Fruit fly (Drosophila melanogaster): ENCODE measurements around the gene Prp6.

Gene Prp6

dm6 chr3L:18946956-18947355, 41.8 kb downstream of the Prp6 start (continued):
- TF ChIP-seq CG17568 (GFP tag; optimal IDR thresholded peaks at IDR 0.05): no peak
- no peak for TF ChIP-seq CG2889 (GFP tag; IDR thresholded peaks at IDR 0.05)
- no peak for TF ChIP-seq CG8924 (tag; optimal IDR thresholded peaks at IDR 0.05)
- TF ChIP-seq CG7928 (GFP tag; optimal IDR thresholded peaks at IDR 0.05): no peak
- no peak for TF ChIP-seq gt (GFP tag; IDR thresholded peaks at IDR 0.05)
- TF ChIP-seq Myb (GFP tag; optimal IDR thresholded peaks at IDR 0.05): no peak
- TF ChIP-seq CG11723 (GFP tag; optimal IDR thresholded peaks at IDR 0.05): no peak
- peak; percentile 4 for TF ChIP-seq NfI (GFP tag; optimal IDR thresholded peaks at IDR 0.05)
- no peak for TF ChIP-seq CG34376 (GFP tag; optimal IDR thresholded peaks at IDR 0.05)
- TF ChIP-seq lab (GFP tag; optimal IDR thresholded peaks at IDR 0.05): peak; percentile 30
- 0 out of 3 replicates have a peak, but pooled peaks have one; percentile 41 for TF ChIP-seq CG11456 (GFP tag; IDR thresholded peaks at IDR 0.05)
- peak; percentile 0 for TF ChIP-seq Hsf (GFP tag; optimal IDR thresholded peaks at IDR 0.05)
- no peak for TF ChIP-seq Taf1 (GFP tag; IDR thresholded peaks at IDR 0.05)
- TF ChIP-seq bcd (GFP tag; optimal IDR thresholded peaks at IDR 0.05): peak; percentile 11
- TF ChIP-seq onecut (GFP tag; IDR thresholded peaks at IDR 0.05): peak; percentile 47
- 0 out of 2 replicates have a peak, but pooled peaks have one; percentile 28 for TF ChIP-seq stc (GFP tag; IDR thresholded peaks at IDR 0.05)
- TF ChIP-seq CG10654 (GFP tag; optimal IDR thresholded peaks at IDR 0.05): no peak
- no peak for TF ChIP-seq CG13624 (GFP tag; optimal IDR thresholded peaks at IDR 0.05)
- TF ChIP-seq psq (GFP tag; optimal IDR thresholded peaks at IDR 0.05): no peak
- TF ChIP-seq CG13123 (GFP tag; optimal IDR thresholded peaks at IDR 0.05): no peak
- no peak for TF ChIP-seq salm (tag; optimal IDR thresholded peaks at IDR 0.05)
- no peak for TF ChIP-seq CG6254 (GFP tag; optimal IDR thresholded peaks at IDR 0.05)
- no peak for TF ChIP-seq zen2 (GFP tag; IDR thresholded peaks at IDR 0.05; ENCODE audit: partially characterized antibody)
- TF ChIP-seq ttk (GFP tag; IDR thresholded peaks at IDR 0.05): 0 out of 2 replicates have a peak, but pooled peaks have one; percentile 18
- no peak for TF ChIP-seq dmrt11E (tag; optimal IDR thresholded peaks at IDR 0.05)
- TF ChIP-seq ap (GFP tag; IDR thresholded peaks at IDR 0.05): no peak
- no peak for TF ChIP-seq jumu (GFP tag; optimal IDR thresholded peaks at IDR 0.05)
- peak; percentile 19 for TF ChIP-seq CG2875 (GFP tag; optimal IDR thresholded peaks at IDR 0.05)
- no peak for TF ChIP-seq D (optimal IDR thresholded peaks at IDR 0.05)
- TF ChIP-seq D (GFP tag; optimal IDR thresholded peaks at IDR 0.05): no peak
- TF ChIP-seq YL-1 (GFP tag; optimal IDR thresholded peaks at IDR 0.05): no peak
- no peak for TF ChIP-seq MBD-R2 (GFP tag; IDR thresholded peaks at IDR 0.05)
- no peak for TF ChIP-seq CG8944 (GFP tag; optimal IDR thresholded peaks at IDR 0.05)
- no peak for TF ChIP-seq crc (GFP tag; optimal IDR thresholded peaks at IDR 0.05)
- no peak for TF ChIP-seq Oli (tag; optimal IDR thresholded peaks at IDR 0.05)
- TF ChIP-seq CG17359 (tag; optimal IDR thresholded peaks at IDR 0.05): no peak
- TF ChIP-seq CG14965 (GFP tag; optimal IDR thresholded peaks at IDR 0.05; ENCODE audit: borderline replicate concordance): no peak
- peak; percentile 81 for TF ChIP-seq Ets97D (GFP tag; optimal IDR thresholded peaks at IDR 0.05)
- TF ChIP-seq twi (tag; optimal IDR thresholded peaks at IDR 0.05): no peak
- no peak for TF ChIP-seq cwo (GFP tag; optimal IDR thresholded peaks at IDR 0.05)
- TF ChIP-seq CG17328 (GFP tag; IDR thresholded peaks at IDR 0.05): no peak
- TF ChIP-seq CG3838 (GFP tag; optimal IDR thresholded peaks at IDR 0.05): no peak
- no peak for TF ChIP-seq CG10979 (tag; optimal IDR thresholded peaks at IDR 0.05)
- TF ChIP-seq Hey (tag; optimal IDR thresholded peaks at IDR 0.05): no peak
- no peak for TF ChIP-seq CG17612 (GFP tag; IDR thresholded peaks at IDR 0.05)
- no peak for TF ChIP-seq tin (GFP tag; optimal IDR thresholded peaks at IDR 0.05)
- no peak for TF ChIP-seq Meics (GFP tag; optimal IDR thresholded peaks at IDR 0.05)
- TF ChIP-seq cad (GFP tag; optimal IDR thresholded peaks at IDR 0.05): no peak
- TF ChIP-seq chif (GFP tag; optimal IDR thresholded peaks at IDR 0.05): no peak
- peak; percentile 20; the same call in 1 of the 2 replicates for TF ChIP-seq Nf-YA (GFP tag; IDR thresholded peaks at IDR 0.05)
- TF ChIP-seq unc-4 (GFP tag; IDR thresholded peaks at IDR 0.05; ENCODE audit: partially characterized antibody): no peak
- no peak for TF ChIP-seq CG10366 (GFP tag; IDR thresholded peaks at IDR 0.05)

Data from whole organism, embryonic.